Worm (Caenorhabditis elegans): ENCODE data around the gene ncx-9.

The ncx-9 gene

DNA sequence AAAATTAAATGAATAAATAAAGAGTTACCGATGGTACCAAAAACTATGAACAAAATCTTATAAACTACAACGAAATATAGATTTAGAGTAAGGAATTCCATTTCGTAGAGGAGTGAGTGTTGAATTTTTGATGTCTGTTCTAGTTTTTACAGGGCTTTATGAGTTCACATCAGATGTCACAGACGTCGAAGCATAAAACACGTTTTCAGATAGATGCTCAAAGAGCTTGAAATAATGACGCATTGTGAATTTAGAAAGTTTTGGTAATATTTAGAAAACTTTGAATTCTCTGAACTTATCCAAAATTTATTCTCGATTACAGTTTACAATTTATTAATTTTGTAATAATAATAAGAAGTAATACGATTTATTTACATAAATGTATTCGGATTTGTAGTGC lies 22.1 kb downstream of the ncx-9 start, which contains the start of gene srsx-9:
Gene srsx-9, minus strand, starts transcription at position 101 of the 400 bp plus-strand sequence.
- TF ChIP-seq irx-1 (tag; optimal IDR thresholded peaks at IDR 0.05) (no peak), unc-86 (tag; optimal IDR thresholded peaks at IDR 0.05) (no peak), unc-30 (tag; optimal IDR thresholded peaks at IDR 0.05) (no peak), mab-9 (GFP tag; IDR thresholded peaks at IDR 0.05) (no peak), tbx-2 (tag; optimal IDR thresholded peaks at IDR 0.05) (no peak), nhr-237 (tag; optimal IDR thresholded peaks at IDR 0.05) (no peak), jun-1 (tag; optimal IDR thresholded peaks at IDR 0.05) (no peak), aly-2 (tag; optimal IDR thresholded peaks at IDR 0.05) (no peak), grh-1 (GFP tag; IDR thresholded peaks at IDR 0.05) (no peak), skn-1 (tag; optimal IDR thresholded peaks at IDR 0.05) (no peak), elt-2 (tag; optimal IDR thresholded peaks at IDR 0.05) (no peak), mef-2 (tag; optimal IDR thresholded peaks at IDR 0.05) (no peak), nhr-28 (tag; optimal IDR thresholded peaks at IDR 0.05) (no peak)

DNA sequence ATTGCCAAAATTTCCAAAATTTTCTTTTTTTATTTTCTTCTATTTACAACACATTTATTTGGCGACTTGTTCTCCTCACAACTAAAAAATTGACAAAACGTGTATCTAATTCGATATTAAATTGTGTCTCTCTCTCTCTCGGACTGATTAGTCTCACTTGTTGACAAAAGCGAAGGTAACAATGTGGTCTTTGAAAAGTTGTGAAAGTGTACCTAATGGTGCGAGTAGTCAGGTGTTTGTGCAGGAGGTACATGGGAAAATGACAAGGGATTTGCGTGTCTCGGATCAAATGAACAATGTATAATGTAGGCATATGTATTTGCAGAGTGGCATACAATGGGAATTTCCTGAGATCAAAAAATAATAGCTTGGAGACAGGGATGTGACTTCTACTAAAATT lies 25.6 kb downstream of the ncx-9 start:
- no peak for TF ChIP-seq fkh-4 (tag; optimal IDR thresholded peaks at IDR 0.05; ENCODE audit: borderline replicate concordance)
- TF ChIP-seq dsc-1 (tag; optimal IDR thresholded peaks at IDR 0.05) = no peak
- no peak for TF ChIP-seq fos-1 (tag; optimal IDR thresholded peaks at IDR 0.05)
- TF ChIP-seq elt-2 (tag; optimal IDR thresholded peaks at IDR 0.05) = peak; percentile 14
- TF ChIP-seq jun-1 (tag; optimal IDR thresholded peaks at IDR 0.05) = no peak
- TF ChIP-seq nhr-84 (tag; optimal IDR thresholded peaks at IDR 0.05) = no peak
- TF ChIP-seq nhr-19 (GFP tag; conservative IDR thresholded peaks at IDR 0.05) = no peak
- no peak for TF ChIP-seq lin-13 (GFP tag; optimal IDR thresholded peaks at IDR 0.05)
- no peak for TF ChIP-seq ama-1 (optimal IDR thresholded peaks at IDR 0.05)
- TF ChIP-seq fkh-10 (GFP tag; optimal IDR thresholded peaks at IDR 0.05) = no peak
- TF ChIP-seq zip-4 (GFP tag; optimal IDR thresholded peaks at IDR 0.05) = no peak
- TF ChIP-seq nhr-71 (tag; optimal IDR thresholded peaks at IDR 0.05) = peak; percentile 22
- no peak for TF ChIP-seq nhr-85 (tag)
- TF ChIP-seq ceh-88 (GFP tag; IDR thresholded peaks at IDR 0.05) = no peak
- no peak for TF ChIP-seq hlh-4 (tag; optimal IDR thresholded peaks at IDR 0.05)
- TF ChIP-seq egl-27 (tag; optimal IDR thresholded peaks at IDR 0.05) = no peak
- no peak for TF ChIP-seq ets-5 (GFP tag; IDR thresholded peaks at IDR 0.05)
- TF ChIP-seq swsn-7 (tag; optimal IDR thresholded peaks at IDR 0.05) = no peak
- TF ChIP-seq lin-14 (GFP tag; optimal IDR thresholded peaks at IDR 0.05) = no peak
- peak in 1 of 2 experiments; percentile 5 for TF ChIP-seq mdl-1 (tag; optimal IDR thresholded peaks at IDR 0.05)
- TF ChIP-seq unc-86 (tag; optimal IDR thresholded peaks at IDR 0.05) = no peak
- no peak for TF ChIP-seq hlh-17 (GFP tag; optimal IDR thresholded peaks at IDR 0.05; ENCODE audit: borderline replicate concordance)
- peak; percentile 19 for TF ChIP-seq fkh-8 (tag; optimal IDR thresholded peaks at IDR 0.05)
- peak; percentile 35 for TF ChIP-seq nhr-20 (tag; optimal IDR thresholded peaks at IDR 0.05)
- TF ChIP-seq efl-3 (GFP tag; optimal IDR thresholded peaks at IDR 0.05) = no peak
- no peak for TF ChIP-seq nhr-28 (tag; optimal IDR thresholded peaks at IDR 0.05)
- no peak for TF ChIP-seq nhr-11 (tag; optimal IDR thresholded peaks at IDR 0.05)
- TF ChIP-seq ceh-82 (tag; optimal IDR thresholded peaks at IDR 0.05) = no peak
- TF ChIP-seq hpl-2 (GFP tag; optimal IDR thresholded peaks at IDR 0.05) = no peak
- TF ChIP-seq unc-62 (GFP tag; optimal IDR thresholded peaks at IDR 0.05) = no peak
- peak in 1 of 6 experiments; percentile 25 for TF ChIP-seq elt-3 (tag; optimal IDR thresholded peaks at IDR 0.05)
- no peak for TF ChIP-seq pag-3 (tag; optimal IDR thresholded peaks at IDR 0.05; ENCODE audit: borderline replicate concordance, insufficient read depth)
- TF ChIP-seq tlp-1 (tag; optimal IDR thresholded peaks at IDR 0.05) = no peak
- TF ChIP-seq mab-9 (GFP tag; IDR thresholded peaks at IDR 0.05) = no peak
- TF ChIP-seq mef-2 (tag; optimal IDR thresholded peaks at IDR 0.05) = no peak
- no peak for TF ChIP-seq C16A3.4 (tag; optimal IDR thresholded peaks at IDR 0.05)
- TF ChIP-seq sup-37 (GFP tag; optimal IDR thresholded peaks at IDR 0.05) = no peak
- TF ChIP-seq lsy-2 (tag; optimal IDR thresholded peaks at IDR 0.05) = no peak
- no peak for TF ChIP-seq irx-1 (tag; optimal IDR thresholded peaks at IDR 0.05)
- no peak for TF ChIP-seq pqm-1 (tag; optimal IDR thresholded peaks at IDR 0.05)
- TF ChIP-seq mep-1 (tag; optimal IDR thresholded peaks at IDR 0.05) = no peak
- peak; percentile 79 for TF ChIP-seq blmp-1 (tag; optimal IDR thresholded peaks at IDR 0.05)
- TF ChIP-seq lin-35 (GFP tag; optimal IDR thresholded peaks at IDR 0.05) = peak in 1 of 2 experiments; percentile 48
- no peak for TF ChIP-seq tbx-2 (tag; optimal IDR thresholded peaks at IDR 0.05)
- TF ChIP-seq sox-4 (tag; optimal IDR thresholded peaks at IDR 0.05) = no peak
- TF ChIP-seq alr-1 (tag; optimal IDR thresholded peaks at IDR 0.05; ENCODE audit: borderline replicate concordance) = no peak

Data from whole organism, L1 larva.